Worm (Caenorhabditis elegans): ENCODE results near the gene egas-4.

The egas-4 gene

DNA sequence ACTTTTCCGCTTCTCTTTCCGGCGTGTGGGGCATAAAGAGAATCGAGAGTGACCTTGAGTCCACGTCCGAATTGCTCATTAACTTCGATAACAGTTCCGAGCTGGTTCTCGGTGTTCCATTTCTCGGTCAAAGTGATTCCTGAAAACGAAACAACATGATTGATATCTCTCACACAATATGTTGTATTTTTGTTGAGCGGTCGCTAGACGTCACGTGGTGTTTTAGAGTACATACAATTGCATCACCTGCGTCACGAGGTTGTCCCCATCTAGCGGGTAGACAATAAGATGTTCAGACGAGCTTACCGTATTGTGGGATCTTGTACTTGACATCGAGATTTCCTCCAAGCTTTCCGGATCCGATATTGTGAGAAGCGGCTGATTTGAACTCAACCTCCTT is 9.7 kb upstream of the egas-4 start (continued):
- TF ChIP-seq ztf-7 (tag; optimal IDR thresholded peaks at IDR 0.05) (no peak), zfp-2 (tag; optimal IDR thresholded peaks at IDR 0.05) (no peak), rbr-2 (tag; optimal IDR thresholded peaks at IDR 0.05) (no peak), unc-62 (GFP tag; optimal IDR thresholded peaks at IDR 0.05 in 1 of 2) (peak in 1 of 2 experiments; percentile 96), unc-62 (tag; optimal IDR thresholded peaks at IDR 0.05) (no peak), duxl-1 (tag; optimal IDR thresholded peaks at IDR 0.05; ENCODE audit: poor library complexity) (peak; percentile 17), lir-3 (tag; optimal IDR thresholded peaks at IDR 0.05) (no peak), ceh-44 (GFP tag; IDR thresholded peaks at IDR 0.05) (no peak), ama-1 (optimal IDR thresholded peaks at IDR 0.05) (peak; percentile 33), dmd-6 (GFP tag; IDR thresholded peaks at IDR 0.05) (peak; percentile 55), fos-1 (tag; optimal IDR thresholded peaks at IDR 0.05) (no peak), nhr-28 (tag; optimal IDR thresholded peaks at IDR 0.05) (peak; percentile 62), egl-27 (tag; optimal IDR thresholded peaks at IDR 0.05) (no peak), mep-1 (tag; optimal IDR thresholded peaks at IDR 0.05) (peak; percentile 28), dpl-1 (GFP tag; optimal IDR thresholded peaks at IDR 0.05) (peak; percentile 2), T26A8.4 (GFP tag; IDR thresholded peaks at IDR 0.05) (no peak), ceh-28 (tag; optimal IDR thresholded peaks at IDR 0.05) (no peak), lin-13 (GFP tag; optimal IDR thresholded peaks at IDR 0.05) (no peak), madf-5 (GFP tag; IDR thresholded peaks at IDR 0.05) (no peak), sdz-12 (GFP tag; optimal IDR thresholded peaks at IDR 0.05) (no peak), aly-2 (tag; optimal IDR thresholded peaks at IDR 0.05) (no peak), hif-1 (tag; optimal IDR thresholded peaks at IDR 0.05) (no peak), lsy-2 (tag; optimal IDR thresholded peaks at IDR 0.05) (peak; percentile 13 to 52), saeg-2 (GFP tag; IDR thresholded peaks at IDR 0.05) (no peak), daf-16 (GFP tag; optimal IDR thresholded peaks at IDR 0.05) (peak in 1 of 2 experiments; percentile 6), daf-16 (tag; optimal IDR thresholded peaks at IDR 0.05) (peak; percentile 55), nhr-77 (tag; optimal IDR thresholded peaks at IDR 0.05) (peak; percentile 24), nhr-102 (tag; optimal IDR thresholded peaks at IDR 0.05) (no peak), F37D6.2 (tag; optimal IDR thresholded peaks at IDR 0.05) (no peak), php-3 (GFP tag; IDR thresholded peaks at IDR 0.05) (no peak), dve-1 (tag; optimal IDR thresholded peaks at IDR 0.05; ENCODE audit: insufficient read depth) (peak; percentile 42), F44E2.7 (GFP tag; IDR thresholded peaks at IDR 0.05) (no peak), gei-8 (GFP tag; optimal IDR thresholded peaks at IDR 0.05) (no peak), D1046.2 (GFP tag; IDR thresholded peaks at IDR 0.05) (no peak), zip-2 (tag; optimal IDR thresholded peaks at IDR 0.05) (no peak), F26F4.8 (GFP tag; conservative IDR thresholded peaks at IDR 0.05) (no peak), ceh-62 (tag; optimal IDR thresholded peaks at IDR 0.05) (no peak), dmd-9 (GFP tag; IDR thresholded peaks at IDR 0.05) (no peak), pha-4 (GFP tag; IDR thresholded peaks at IDR 0.05) (no peak), pha-4 (tag; optimal IDR thresholded peaks at IDR 0.05) (no peak), zfp-3 (GFP tag; conservative IDR thresholded peaks at IDR 0.05) (no peak), nhr-25 (tag; optimal IDR thresholded peaks at IDR 0.05; ENCODE audit: borderline replicate concordance, insufficient read depth) (no peak), Y105C5A.15 (GFP tag; IDR thresholded peaks at IDR 0.05) (no peak)

DNA sequence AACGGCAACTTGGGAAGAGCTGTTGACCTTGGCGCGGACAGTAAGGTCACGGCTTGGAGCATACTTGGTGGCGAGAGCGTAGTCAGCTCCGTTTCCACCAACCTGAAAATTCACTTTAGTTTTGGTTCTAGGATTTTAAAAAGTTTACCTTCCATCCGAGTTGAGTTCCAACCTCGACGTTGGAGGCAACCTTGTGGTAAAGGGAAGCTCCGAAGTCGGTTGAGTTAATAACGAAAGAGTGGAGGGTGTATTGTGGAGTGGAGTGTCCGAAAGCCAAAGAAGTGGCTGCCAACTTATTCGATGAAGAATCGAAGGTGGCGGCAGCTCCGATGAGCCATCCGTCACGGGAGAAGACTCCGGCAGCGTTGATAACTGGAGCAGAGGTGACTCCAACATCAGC is 9.1 kb upstream of the egas-4 start:
- 0 out of 2 replicates have a peak, but pooled peaks have one; percentile 11 for TF ChIP-seq lin-38 (GFP tag; IDR thresholded peaks at IDR 0.05)
- 0 out of 2 replicates have a peak, but pooled peaks have one; percentile 36 for TF ChIP-seq dmd-9 (GFP tag; IDR thresholded peaks at IDR 0.05)
- TF ChIP-seq set-16 (GFP tag; IDR thresholded peaks at IDR 0.05): peak; percentile 36; the same call in 1 of the 2 replicates
- TF ChIP-seq fos-1 (tag; optimal IDR thresholded peaks at IDR 0.05): no peak
